Worm (Caenorhabditis elegans) whole organism, L1 larva: ENCODE results near the gene F53C3.1.

Experiments used
- C16A3.4 ChIP-seq: fragments of 150-350 bp; optimal IDR thresholded peaks from 2 replicates; lab custom pipeline; 2014; ENCODE audit warnings: missing biosample characterization, missing genetic modification characterization
- F16B12.6 ChIP-seq: fragments of 150-350 bp; optimal IDR thresholded peaks from 2 replicates; lab custom pipeline; 2014; ENCODE audit warnings: missing biosample characterization, missing genetic modification characterization
- aha-1 ChIP-seq: fragments of 150-350 bp; optimal IDR thresholded peaks from 2 replicates; lab custom pipeline; 2014; ENCODE audit warnings: missing biosample characterization, missing genetic modification characterization
- ceh-90 ChIP-seq: sonication (generic microtip); optimal IDR thresholded peaks from 2 replicates; lab custom pipeline; 2016; ENCODE audit warnings: missing genetic modification characterization, missing compliant biosample characterization
- ces-1 ChIP-seq: fragments of 150-350 bp; optimal IDR thresholded peaks from 2 replicates; lab custom pipeline; 2014; ENCODE audit warnings: missing biosample characterization, missing genetic modification reagents, missing genetic modification characterization
- dpl-1 ChIP-seq, 3 experiments: fragments of 150-350 bp in 2 of 3; sonication (generic microtip) in 1 of 3; optimal IDR thresholded peaks; 2 replicates each; lab custom pipeline; 2014 to 2017; ENCODE audit warnings: missing biosample characterization in 3 of 3, missing genetic modification characterization in 3 of 3, missing genetic modification reagents in 3 of 3
- dsc-1 ChIP-seq: sonication (generic microtip); optimal IDR thresholded peaks from 2 replicates; lab custom pipeline; 2016; ENCODE audit warnings: mild to moderate bottlenecking, missing genetic modification characterization, missing compliant biosample characterization
- ets-5 ChIP-seq: fragments of 200-800 bp; sonication (Bioruptor generic); IDR thresholded peaks from 2 replicates; pipeline ENCODE4 v1.3.6; 2022; ENCODE audit warnings: missing genetic modification characterization, missing compliant biosample characterization
- fkh-10 ChIP-seq: sonication (generic microtip); optimal IDR thresholded peaks from 2 replicates; lab custom pipeline; 2017; ENCODE audit warnings: missing biosample characterization, missing genetic modification reagents, missing genetic modification characterization
- fos-1 ChIP-seq: fragments of 150-350 bp; optimal IDR thresholded peaks from 2 replicates; lab custom pipeline; 2014; ENCODE audit warnings: missing biosample characterization, missing genetic modification characterization
- grh-1 ChIP-seq: fragments of 200-800 bp; sonication (Bioruptor generic); IDR thresholded peaks from 2 replicates; pipeline ENCODE4 v1.3.6; 2022; ENCODE audit warnings: missing genetic modification reagents, missing genetic modification characterization, missing compliant biosample characterization
- irx-1 ChIP-seq: sonication (generic microtip); optimal IDR thresholded peaks from 2 replicates; lab custom pipeline; 2016; ENCODE audit warnings: missing genetic modification characterization, missing compliant biosample characterization
- isw-1 ChIP-seq: fragments of 200-800 bp; sonication (Bioruptor generic); IDR thresholded peaks from 2 replicates; pipeline ENCODE4 v1.3.6; 2022; ENCODE audit warnings: missing genetic modification characterization, missing compliant biosample characterization
- jun-1 ChIP-seq: fragments of 150-350 bp; optimal IDR thresholded peaks from 2 replicates; lab custom pipeline; 2014; ENCODE audit warnings: missing biosample characterization, missing genetic modification reagents, missing genetic modification characterization
- lin-15B ChIP-seq: fragments of 150-350 bp; sonication (generic microtip); optimal IDR thresholded peaks from 3 replicates; lab custom pipeline; 2014; ENCODE audit warnings: missing biosample characterization, missing genetic modification characterization
- lin-35 ChIP-seq, 2 experiments: fragments of 150-350 bp; optimal IDR thresholded peaks; 2 replicates each; lab custom pipeline; 2014; ENCODE audit warnings: missing biosample characterization in 2 of 2, missing genetic modification characterization in 2 of 2, missing genetic modification reagents in 2 of 2
- lin-39 ChIP-seq: fragments of 150-350 bp; optimal IDR thresholded peaks from 2 replicates; lab custom pipeline; 2014; ENCODE audit warnings: missing biosample characterization, missing genetic modification reagents, missing genetic modification characterization
- lsy-2 ChIP-seq, 2 experiments: fragments of 150-350 bp; optimal IDR thresholded peaks; 2 replicates each; lab custom pipeline; 2014; ENCODE audit warnings: missing biosample characterization in 2 of 2, missing genetic modification characterization in 2 of 2
- mab-9 ChIP-seq: fragments of 200-800 bp; sonication (Bioruptor generic); IDR thresholded peaks from 2 replicates; pipeline ENCODE4 v1.3.6; 2022; ENCODE audit warnings: missing genetic modification reagents, missing genetic modification characterization, missing compliant biosample characterization
- mef-2 ChIP-seq: fragments of 150-350 bp; optimal IDR thresholded peaks from 2 replicates; lab custom pipeline; 2014; ENCODE audit warnings: missing biosample characterization, missing genetic modification characterization
- mep-1 ChIP-seq: fragments of 150-350 bp; optimal IDR thresholded peaks from 2 replicates; lab custom pipeline; 2014; ENCODE audit warnings: missing biosample characterization, missing genetic modification characterization
- nhr-11 ChIP-seq: fragments of 150-350 bp; optimal IDR thresholded peaks from 2 replicates; lab custom pipeline; 2014; ENCODE audit warnings: missing biosample characterization, missing genetic modification characterization
- nhr-12 ChIP-seq: sonication (generic microtip); optimal IDR thresholded peaks from 2 replicates; lab custom pipeline; 2017; ENCODE audit warnings: missing biosample characterization, missing genetic modification characterization
- nhr-19 ChIP-seq: fragments of 200-800 bp; sonication (Bioruptor generic); conservative IDR thresholded peaks from 2 replicates; pipeline ENCODE4 v1.3.6; 2022; ENCODE audit warnings: missing genetic modification characterization, missing compliant biosample characterization
- nhr-20 ChIP-seq: sonication (generic microtip); optimal IDR thresholded peaks from 2 replicates; lab custom pipeline; 2016; ENCODE audit warnings: mild to moderate bottlenecking, missing genetic modification characterization, missing compliant biosample characterization
- nhr-237 ChIP-seq: fragments of 150-350 bp; optimal IDR thresholded peaks from 2 replicates; lab custom pipeline; 2014; ENCODE audit warnings: missing biosample characterization, missing genetic modification characterization
- nhr-28 ChIP-seq: fragments of 150-350 bp; optimal IDR thresholded peaks from 2 replicates; lab custom pipeline; 2014; ENCODE audit warnings: missing biosample characterization, missing genetic modification characterization
- nhr-71 ChIP-seq: sonication (generic microtip); optimal IDR thresholded peaks from 2 replicates; lab custom pipeline; 2016; ENCODE audit warnings: mild to moderate bottlenecking, missing genetic modification characterization, moderate library complexity, missing compliant biosample characterization
- nhr-76 ChIP-seq: sonication (generic microtip); optimal IDR thresholded peaks from 2 replicates; lab custom pipeline; 2017; ENCODE audit warnings: missing biosample characterization, missing genetic modification characterization
- nhr-77 ChIP-seq: fragments of 150-350 bp; optimal IDR thresholded peaks from 2 replicates; lab custom pipeline; 2014; ENCODE audit warnings: missing biosample characterization, missing genetic modification characterization
- nhr-84 ChIP-seq: sonication (generic microtip); optimal IDR thresholded peaks from 2 replicates; lab custom pipeline; 2017; ENCODE audit warnings: missing biosample characterization, missing genetic modification characterization
- pag-3 ChIP-seq: sonication (generic microtip); optimal IDR thresholded peaks from 2 replicates; lab custom pipeline; 2017; ENCODE audit warnings: missing genetic modification characterization, mild to moderate bottlenecking, missing compliant biosample characterization, antibody characterized with exemption, borderline replicate concordance; ENCODE audit not compliant: insufficient read depth
- rnt-1 ChIP-seq: sonication (generic microtip); optimal IDR thresholded peaks from 2 replicates; lab custom pipeline; 2016; ENCODE audit warnings: mild to moderate bottlenecking, missing genetic modification characterization, moderate library complexity, missing compliant biosample characterization
- skn-1 ChIP-seq: fragments of 150-350 bp; optimal IDR thresholded peaks from 2 replicates; lab custom pipeline; 2014; ENCODE audit warnings: missing biosample characterization, missing genetic modification characterization
- swsn-7 ChIP-seq: sonication (generic microtip); optimal IDR thresholded peaks from 2 replicates; lab custom pipeline; 2016; ENCODE audit warnings: missing genetic modification characterization, missing compliant biosample characterization
- tbx-2 ChIP-seq: sonication (generic microtip); optimal IDR thresholded peaks from 2 replicates; lab custom pipeline; 2016; ENCODE audit warnings: missing genetic modification characterization, missing compliant biosample characterization
- unc-130 ChIP-seq: fragments of 150-350 bp; optimal IDR thresholded peaks from 2 replicates; lab custom pipeline; 2017; ENCODE audit warnings: missing biosample characterization, missing genetic modification characterization, inconsistent platforms
- unc-62 ChIP-seq: fragments of 150-350 bp; optimal IDR thresholded peaks from 2 replicates; lab custom pipeline; 2014; ENCODE audit warnings: missing biosample characterization, missing genetic modification reagents, missing genetic modification characterization
- vab-15 ChIP-seq: sonication (generic microtip); optimal IDR thresholded peaks from 2 replicates; lab custom pipeline; 2017; ENCODE audit warnings: missing genotype, mild to moderate bottlenecking, missing genetic modification characterization, missing compliant biosample characterization
- xbp-1 ChIP-seq: sonication (generic microtip); optimal IDR thresholded peaks from 2 replicates; lab custom pipeline; 2016; ENCODE audit warnings: missing genetic modification characterization, missing compliant biosample characterization
- zip-4 ChIP-seq: fragments of 200-800 bp; sonication (Bioruptor generic); optimal IDR thresholded peaks from 2 replicates; lab custom pipeline; 2018; ENCODE audit warnings: mild to moderate bottlenecking, missing genetic modification characterization, moderate library complexity, missing compliant biosample characterization
- ztf-11 ChIP-seq, 2 experiments: sonication (generic microtip); optimal IDR thresholded peaks; 2 replicates each; lab custom pipeline; 2016 to 2017; ENCODE audit warnings: missing genetic modification characterization in 2 of 2, missing biosample characterization in 1 of 2, missing compliant biosample characterization in 1 of 2

The F53C3.1 gene

DNA sequence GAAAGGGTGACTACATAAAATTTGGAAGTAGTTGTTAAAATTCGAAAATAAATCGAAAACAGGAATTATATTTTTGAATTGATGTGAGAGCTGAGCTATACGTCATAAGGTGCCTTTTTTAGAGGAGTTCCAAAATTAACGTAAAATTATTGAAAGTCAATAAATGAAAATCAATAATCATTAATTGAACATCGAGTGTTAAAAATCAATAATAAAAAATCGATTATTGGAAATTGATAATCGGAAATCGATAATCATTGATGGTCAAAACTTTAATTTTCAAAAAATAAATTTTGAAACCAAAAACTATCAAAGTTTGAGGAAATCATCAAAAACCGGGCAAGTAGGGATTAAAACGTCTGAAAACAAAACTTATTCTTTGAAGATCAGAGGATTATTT, 1.9 kb downstream of the F53C3.1 start (continued):
- no peak for TF ChIP-seq mef-2
- no peak for TF ChIP-seq vab-15 (tag; lab: Kevin White, UChicago)
- TF ChIP-seq, all 84 proteins: peak for 0

DNA sequence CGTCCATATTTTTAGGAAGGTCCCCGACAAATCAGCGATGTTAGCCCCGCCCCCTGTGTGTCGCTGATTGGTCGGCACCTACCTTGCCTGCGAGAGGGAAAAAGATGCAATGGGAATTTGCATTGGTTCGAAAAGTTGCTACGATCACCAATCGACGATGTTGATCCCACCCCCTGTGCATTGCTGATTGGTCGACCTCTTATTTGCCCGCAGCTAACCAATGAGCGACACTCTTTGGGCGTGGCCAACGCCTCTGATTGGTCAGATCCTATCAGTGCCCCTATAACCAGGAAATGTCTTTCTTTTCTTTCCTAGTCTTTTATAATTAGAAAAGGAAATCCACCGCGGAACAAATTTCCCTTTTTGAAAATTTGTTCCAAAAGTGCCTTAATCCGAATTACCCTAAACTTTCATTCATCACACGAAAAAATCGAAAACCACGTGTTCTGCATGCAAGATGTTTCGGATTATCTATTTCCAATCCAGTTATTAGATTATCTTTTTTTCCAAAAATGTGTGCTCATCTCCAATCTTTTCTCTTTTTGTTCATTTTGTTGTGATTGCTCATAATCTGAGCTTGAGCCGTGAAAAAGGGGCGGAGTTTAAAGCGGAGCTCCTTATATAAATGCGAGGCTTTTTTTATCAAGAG, 6.3 kb downstream of the F53C3.1 start:
- TF ChIP-seq lin-35 (GFP tag; optimal IDR thresholded peaks at IDR 0.05; lab: Kevin White, UChicago) (no peak), dsc-1 (peak; percentile 91), fkh-10 (GFP tag; lab: Kevin White, UChicago) (no peak)

DNA sequence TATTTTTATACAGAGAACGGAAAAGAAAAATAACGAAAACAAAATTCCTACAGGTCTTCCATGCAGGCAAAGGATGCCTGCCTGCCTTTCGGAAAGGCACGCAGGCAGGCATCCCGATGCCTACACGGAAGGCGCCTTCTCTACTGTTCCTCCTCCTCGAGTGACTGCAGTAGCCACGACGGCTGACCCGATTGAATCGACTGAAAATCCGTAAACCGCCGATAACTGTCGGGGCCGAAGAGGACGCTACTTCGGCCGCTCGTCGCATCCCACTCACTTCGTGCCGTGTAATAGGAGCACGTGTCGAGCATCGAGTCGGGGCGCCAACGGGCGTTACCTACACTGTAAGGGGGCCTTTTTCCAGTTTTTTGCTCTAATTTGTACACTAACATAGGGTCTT, 8.8 kb downstream of the F53C3.1 start:
- TF ChIP-seq mef-2: no peak
- TF ChIP-seq nhr-20 (tag; lab: Kevin White, UChicago): no peak
- TF ChIP-seq fos-1: no peak
- TF ChIP-seq rnt-1 (tag; lab: Kevin White, UChicago): no peak
- no peak for TF ChIP-seq ceh-90

DNA sequence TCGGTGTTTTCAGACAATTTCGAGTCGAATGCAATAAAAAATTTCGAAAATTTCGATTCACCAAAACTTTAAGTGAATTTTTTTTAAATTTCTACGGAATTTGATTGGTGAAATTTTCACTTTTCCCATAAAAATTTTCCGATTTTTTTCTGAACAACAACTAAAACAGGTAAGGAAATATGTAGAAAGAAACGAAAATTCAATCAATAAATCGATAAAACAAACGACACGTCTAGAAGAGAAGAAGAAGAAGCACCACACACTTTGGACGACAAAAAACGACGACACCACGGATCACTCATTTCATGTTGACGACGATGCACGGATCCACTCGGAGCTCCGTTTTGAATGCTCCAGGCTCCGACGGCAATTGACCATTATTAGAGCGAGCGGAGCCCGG, 10.9 kb downstream of the F53C3.1 start:
- TF ChIP-seq mab-9 (GFP tag; lab: Robert Waterston, UW): no peak
- no peak for TF ChIP-seq swsn-7 (tag; lab: Kevin White, UChicago)
- no peak for TF ChIP-seq skn-1 (tag; lab: Kevin White, UChicago)
- no peak for TF ChIP-seq nhr-28 (tag; lab: Kevin White, UChicago)
- TF ChIP-seq nhr-84 (tag; lab: Kevin White, UChicago): no peak
- TF ChIP-seq nhr-237: no peak
- no peak for TF ChIP-seq mep-1 (tag; lab: Kevin White, UChicago)
- TF ChIP-seq ces-1 (GFP tag; lab: Kevin White, UChicago): no peak
- no peak for TF ChIP-seq xbp-1 (tag; lab: Kevin White, UChicago)
- no peak for TF ChIP-seq isw-1 (GFP tag; lab: Robert Waterston, UW)
- TF ChIP-seq nhr-12 (tag; lab: Kevin White, UChicago): no peak
- no peak for TF ChIP-seq vab-15 (tag; lab: Kevin White, UChicago)
- no peak for TF ChIP-seq nhr-76 (tag; lab: Kevin White, UChicago)
- no peak for TF ChIP-seq nhr-19 (GFP tag; lab: Robert Waterston, UW)
- no peak for TF ChIP-seq rnt-1 (tag; lab: Kevin White, UChicago)

DNA sequence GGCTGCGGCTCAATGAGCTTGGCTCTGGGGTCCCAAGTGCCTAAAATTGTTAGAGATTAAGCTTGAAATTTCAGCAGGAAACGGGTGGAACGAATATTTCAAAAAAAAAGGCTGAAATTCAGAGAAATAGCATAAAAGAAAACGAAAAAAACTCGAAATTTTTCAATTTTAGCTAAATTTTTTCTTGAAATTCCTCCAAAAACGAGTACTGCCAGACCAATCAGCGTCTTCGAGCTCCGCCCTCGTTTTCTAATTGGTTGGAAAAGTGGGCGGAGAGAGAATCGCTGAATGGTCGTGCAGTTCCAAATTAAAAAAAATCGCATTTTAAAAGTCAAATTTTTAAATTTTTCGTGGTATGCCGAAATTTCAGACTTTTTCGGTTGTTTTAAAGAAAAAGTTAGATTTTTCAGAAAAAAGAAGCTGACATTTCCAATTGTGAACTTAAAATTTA, 16.2 kb downstream of the F53C3.1 start, which contains the start of gene plpp-1.1:
plpp-1.1 (minus strand) TSS at position 51 of the 451 bp plus-strand sequence.
- TF ChIP-seq skn-1 (tag; lab: Kevin White, UChicago): no peak
- no peak for TF ChIP-seq dpl-1 (GFP tag; optimal IDR thresholded peaks at IDR 0.05; lab: Kevin White, UChicago)
- no peak for TF ChIP-seq dsc-1
- no peak for TF ChIP-seq nhr-28 (tag; lab: Kevin White, UChicago)
- no peak for TF ChIP-seq fos-1
- TF ChIP-seq zip-4 (GFP tag; lab: Kevin White, UChicago): no peak
- no peak for TF ChIP-seq nhr-11 (tag; lab: Kevin White, UChicago)
- TF ChIP-seq nhr-77 (tag; lab: Kevin White, UChicago): no peak
- no peak for TF ChIP-seq ets-5 (GFP tag; lab: Robert Waterston, UW)
- TF ChIP-seq ces-1 (GFP tag; lab: Kevin White, UChicago): no peak
- TF ChIP-seq ztf-11 (tag; optimal IDR thresholded peaks at IDR 0.05; lab: Kevin White, UChicago): no peak

DNA sequence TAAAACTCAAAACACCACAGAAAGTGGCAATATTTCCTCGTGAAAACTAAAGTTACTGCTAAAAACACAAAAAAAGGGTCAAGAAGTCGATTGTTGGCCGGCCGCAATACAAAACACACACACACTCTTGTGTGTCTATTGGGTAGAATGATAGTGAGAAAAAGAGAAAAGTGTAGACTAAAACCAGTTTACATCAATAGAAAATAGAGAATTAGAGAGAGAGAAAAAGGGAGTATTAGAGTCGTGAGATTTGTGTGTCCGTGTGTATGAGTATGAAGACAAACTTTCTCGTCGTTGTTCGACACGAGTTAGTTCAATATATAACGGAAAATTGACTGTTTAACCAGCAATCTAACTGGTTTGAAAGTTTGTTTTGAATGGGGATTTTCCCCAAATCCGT, 17.6 kb downstream of the F53C3.1 start:
- peak; percentile 60 for TF ChIP-seq nhr-71 (tag; lab: Kevin White, UChicago)
- no peak for TF ChIP-seq F16B12.6 (tag; lab: Kevin White, UChicago)
- TF ChIP-seq C16A3.4 (tag; lab: Kevin White, UChicago): peak; percentile 38
- TF ChIP-seq lin-39 (tag; lab: Kevin White, UChicago): no peak
- TF ChIP-seq unc-130 (tag; lab: Kevin White, UChicago): no peak
- TF ChIP-seq lsy-2 (tag; optimal IDR thresholded peaks at IDR 0.05; lab: Kevin White, UChicago): peak; percentile 7 to 61
- no peak for TF ChIP-seq pag-3 (tag; lab: Kevin White, UChicago)
- TF ChIP-seq ceh-90: no peak
- TF ChIP-seq unc-62 (GFP tag; lab: Kevin White, UChicago): no peak
- no peak for TF ChIP-seq fos-1
- TF ChIP-seq tbx-2 (tag; lab: Kevin White, UChicago): peak; percentile 47
- TF ChIP-seq irx-1 (tag; lab: Kevin White, UChicago): no peak
- no peak for TF ChIP-seq dsc-1
- TF ChIP-seq jun-1 (tag; lab: Kevin White, UChicago): no peak
- peak; percentile 85 for TF ChIP-seq grh-1 (GFP tag; lab: Robert Waterston, UW)
- no peak for TF ChIP-seq aha-1 (tag; lab: Kevin White, UChicago)
- TF ChIP-seq skn-1 (tag; lab: Kevin White, UChicago): peak; percentile 41
- no peak for TF ChIP-seq swsn-7 (tag; lab: Kevin White, UChicago)
- no peak for TF ChIP-seq nhr-84 (tag; lab: Kevin White, UChicago)
- TF ChIP-seq lin-15B (tag; lab: Kevin White, UChicago): no peak
